Worm (Caenorhabditis elegans) whole organism, midembryonic: ENCODE measurements around the gene math-48.

Experiments used
- flt-1 ChIP-seq: fragments of 200-800 bp; sonication (Bioruptor generic); IDR thresholded peaks from 2 replicates; pipeline ENCODE4 v1.3.6; 2022; ENCODE audit warnings: missing genetic modification characterization, missing compliant biosample characterization
- klf-2 ChIP-seq: fragments of 200-800 bp; sonication (Bioruptor generic); conservative IDR thresholded peaks from 2 replicates; pipeline ENCODE4 v1.3.6; 2022; ENCODE audit warnings: missing genetic modification reagents, missing genetic modification characterization, missing compliant biosample characterization
- med-1 ChIP-seq: sonication (generic microtip); optimal IDR thresholded peaks from 2 replicates; lab custom pipeline; 2017; ENCODE audit warnings: missing genetic modification characterization, mild to moderate bottlenecking, missing compliant biosample characterization, antibody characterized with exemption, missing genetic modification reagents; ENCODE audit not compliant: insufficient read depth
- tab-1 ChIP-seq: fragments of 200-800 bp; sonication (Bioruptor generic); IDR thresholded peaks from 2 replicates; pipeline ENCODE4 v1.3.6; 2022; ENCODE audit warnings: missing genetic modification characterization, missing compliant biosample characterization
- ztf-23 ChIP-seq: fragments of 200-800 bp; sonication (Bioruptor generic); IDR thresholded peaks from 2 replicates; pipeline ENCODE4 v1.3.6; 2022; ENCODE audit warnings: missing genetic modification reagents, missing genetic modification characterization, missing compliant biosample characterization
- ztf-29 ChIP-seq: fragments of 200-800 bp; sonication (Bioruptor generic); IDR thresholded peaks from 2 replicates; pipeline ENCODE4 v1.3.6; 2022; ENCODE audit warnings: missing genetic modification reagents, missing genetic modification characterization, missing compliant biosample characterization

DNA sequence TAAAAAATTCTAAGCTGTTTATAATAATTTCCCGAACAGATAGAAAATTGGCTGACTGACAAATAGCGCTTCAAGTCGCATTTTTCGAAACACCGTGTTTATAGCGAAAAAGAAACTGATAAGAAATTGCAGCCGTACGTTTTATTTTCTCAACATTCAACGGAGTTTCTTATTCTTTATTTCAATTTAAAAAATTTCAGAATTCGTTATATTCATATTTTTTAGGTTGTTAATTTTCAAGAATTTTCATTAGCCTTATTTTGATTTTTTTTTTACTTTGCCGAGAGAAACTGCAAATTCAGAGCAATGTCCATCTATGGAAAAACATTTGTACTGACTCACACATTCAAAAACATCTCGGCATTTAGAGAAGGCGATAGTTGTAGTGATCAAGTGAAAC, 48.4 kb downstream of the math-48 start, which contains the start of gene C46F9.6:
- TF ChIP-seq klf-2 (GFP tag; lab: Robert Waterston, UW) (no peak), ztf-29 (no peak), tab-1 (GFP tag; lab: Robert Waterston, UW) (no peak), med-1 (GFP tag; lab: Kevin White, UChicago) (no peak), flt-1 (GFP tag; lab: Robert Waterston, UW) (no peak), ztf-23 (GFP tag; lab: Robert Waterston, UW) (no peak)
